Worm (Caenorhabditis elegans) whole organism, young adult: ENCODE data around the gene gut-2.

Source experiments
- B0035.1 ChIP-seq: sonication (generic microtip); optimal IDR thresholded peaks from 2 replicates; lab custom pipeline; 2016; ENCODE audit warnings: missing genetic modification characterization, mild to moderate bottlenecking, missing compliant biosample characterization, missing genotype, missing genetic modification reagents
- C06A6.2 ChIP-seq: fragments of 200-800 bp; sonication (Bioruptor generic); conservative IDR thresholded peaks from 2 replicates; pipeline ENCODE4 v1.3.6; 2022; ENCODE audit warnings: missing genetic modification characterization, missing compliant biosample characterization
- F10E7.11 ChIP-seq: sonication (generic microtip); optimal IDR thresholded peaks from 2 replicates; lab custom pipeline; 2017; ENCODE audit warnings: mild to moderate bottlenecking, missing genetic modification characterization, moderate library complexity, missing compliant biosample characterization
- F37B4.10 ChIP-seq: fragments of 200-800 bp; sonication (Bioruptor generic); IDR thresholded peaks from 2 replicates; pipeline ENCODE4 v1.3.6; 2022; ENCODE audit warnings: missing genetic modification characterization, missing compliant biosample characterization
- F49E8.2 ChIP-seq: sonication (generic microtip); optimal IDR thresholded peaks from 3 replicates; lab custom pipeline; 2017; ENCODE audit warnings: missing genetic modification characterization, mild to moderate bottlenecking, missing compliant biosample characterization, antibody characterized with exemption, moderate library complexity; ENCODE audit not compliant: insufficient read depth
- Y56A3A.18 ChIP-seq: fragments of 200-800 bp; sonication (Bioruptor generic); IDR thresholded peaks from 2 replicates; pipeline ENCODE4 v1.3.6; 2022; ENCODE audit warnings: missing genetic modification reagents, missing genetic modification characterization, missing compliant biosample characterization
- Y79H2A.3 ChIP-seq: fragments of 200-800 bp; sonication (Bioruptor generic); conservative IDR thresholded peaks from 2 replicates; pipeline ENCODE4 v1.3.6; 2022; ENCODE audit warnings: missing genetic modification reagents, missing genetic modification characterization, missing compliant biosample characterization
- ama-1 ChIP-seq, 3 experiments: fragments of 150-350 bp in 1 of 3; sonication (generic microtip) in 2 of 3; optimal IDR thresholded peaks; 2 replicates each; lab custom pipeline; 2014 to 2018; ENCODE audit warnings: missing biosample characterization in 2 of 3, missing genetic modification characterization in 2 of 3, missing genetic modification reagents in 2 of 3
- dpff-1 ChIP-seq: sonication (generic microtip); optimal IDR thresholded peaks from 2 replicates; lab custom pipeline; 2017; ENCODE audit warnings: mild to moderate bottlenecking, missing genetic modification characterization, missing compliant biosample characterization
- egl-18 ChIP-seq: fragments of 200-800 bp; sonication (Bioruptor generic); IDR thresholded peaks from 2 replicates; pipeline ENCODE4 v1.3.6; 2022; ENCODE audit warnings: missing genetic modification reagents, missing genetic modification characterization, missing compliant biosample characterization
- nfyb-1 ChIP-seq: fragments of 200-800 bp; sonication (Bioruptor generic); IDR thresholded peaks from 2 replicates; pipeline ENCODE4 v1.3.6; 2022; ENCODE audit warnings: missing genetic modification reagents, missing genetic modification characterization, missing compliant biosample characterization
- rcor-1 ChIP-seq: fragments of 200-800 bp; sonication (Bioruptor generic); IDR thresholded peaks from 2 replicates; pipeline ENCODE4 v1.3.6; 2022; ENCODE audit warnings: missing genetic modification reagents, missing genetic modification characterization, missing compliant biosample characterization
- ztf-26 ChIP-seq: sonication (generic microtip); optimal IDR thresholded peaks from 2 replicates; lab custom pipeline; 2017; ENCODE audit warnings: missing genetic modification characterization, missing compliant biosample characterization

DNA sequence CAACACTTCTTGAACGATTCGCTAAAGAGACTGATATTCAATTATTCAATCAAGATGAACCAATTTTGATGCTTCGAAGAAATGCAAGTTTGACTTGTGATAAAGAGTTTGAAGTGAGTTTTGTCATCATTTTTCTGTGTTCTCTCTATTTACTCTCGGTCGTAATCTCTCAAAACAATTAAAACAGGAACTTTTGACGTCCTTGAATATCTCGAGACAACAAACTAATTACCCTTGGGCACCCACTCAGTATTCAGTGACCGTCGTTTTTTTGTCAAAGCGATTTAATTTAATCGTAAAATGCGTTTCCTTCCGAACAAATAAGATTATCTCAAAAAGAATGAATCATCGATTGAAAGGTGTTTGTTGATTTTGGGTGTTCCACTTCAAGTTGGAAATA, 33.4 kb upstream of the gut-2 start:
- TF ChIP-seq dpff-1 (tag; lab: Kevin White, UChicago), result no peak
- no peak for TF ChIP-seq F10E7.11 (tag; lab: Kevin White, UChicago)
- TF ChIP-seq C06A6.2 (GFP tag; lab: Robert Waterston, UW), result no peak
- TF ChIP-seq ztf-26, result no peak
- TF ChIP-seq F49E8.2 (tag; lab: Kevin White, UChicago), result no peak
- no peak for TF ChIP-seq Y79H2A.3 (GFP tag; lab: Robert Waterston, UW)
- TF ChIP-seq B0035.1 (tag; lab: Kevin White, UChicago), result no peak
- no peak for TF ChIP-seq egl-18
- TF ChIP-seq nfyb-1, result no peak
- no peak for TF ChIP-seq F37B4.10 (GFP tag; lab: Robert Waterston, UW)
- TF ChIP-seq Y56A3A.18 (GFP tag; lab: Robert Waterston, UW), result no peak
- TF ChIP-seq rcor-1, result no peak
- no peak for TF ChIP-seq ama-1 (optimal IDR thresholded peaks at IDR 0.05; lab: Kevin White, UChicago)
- no peak for TF ChIP-seq ama-1 (GFP tag; optimal IDR thresholded peaks at IDR 0.05; lab: Kevin White, UChicago)
